Fruit fly (Drosophila melanogaster): Measurements from ENCODE around the gene CG18599.

The CG18599 gene

dm6 chr3R:18298900-18299321 lies 31.3 kb downstream of the CG18599 start, which contains the start of gene Dlc90F (continued):
- peak; percentile 61 for TF ChIP-seq Elba2 (GFP tag; optimal IDR thresholded peaks at IDR 0.05)
- TF ChIP-seq Dip2 (GFP tag; IDR thresholded peaks at IDR 0.05): no peak
- TF ChIP-seq CG8478 (optimal IDR thresholded peaks at IDR 0.05): no peak
- TF ChIP-seq salm (tag; optimal IDR thresholded peaks at IDR 0.05): peak; percentile 26
- TF ChIP-seq jigr1 (GFP tag; IDR thresholded peaks at IDR 0.05): peak; percentile 69; the same call in 1 of the 3 replicates
- no peak for TF ChIP-seq nerfin-1 (tag; optimal IDR thresholded peaks at IDR 0.05)
- peak; percentile 49 for TF ChIP-seq ATbp (GFP tag; optimal IDR thresholded peaks at IDR 0.05)
- TF ChIP-seq TFAM (GFP tag; optimal IDR thresholded peaks at IDR 0.05): peak; percentile 21
- peak; percentile 65; the same call in 2 of the 3 replicates for TF ChIP-seq ase (GFP tag; IDR thresholded peaks at IDR 0.05)
- TF ChIP-seq bcd (GFP tag; optimal IDR thresholded peaks at IDR 0.05): peak; percentile 75
- peak; percentile 76 for TF ChIP-seq CG2678 (tag; optimal IDR thresholded peaks at IDR 0.05)
- TF ChIP-seq Oli (tag; optimal IDR thresholded peaks at IDR 0.05): peak; percentile 73
- TF ChIP-seq CG16815 (GFP tag; optimal IDR thresholded peaks at IDR 0.05): peak; percentile 64
- peak; percentile 67 for TF ChIP-seq unc-4 (GFP tag; IDR thresholded peaks at IDR 0.05; ENCODE audit: partially characterized antibody)
- TF ChIP-seq danr (GFP tag; IDR thresholded peaks at IDR 0.05): peak; percentile 46; the same call in 1 of the 2 replicates
- TF ChIP-seq CG2120 (GFP tag; optimal IDR thresholded peaks at IDR 0.05): peak; percentile 87
- TF ChIP-seq Hand (GFP tag; optimal IDR thresholded peaks at IDR 0.05): no peak
- peak; percentile 81 for TF ChIP-seq CG17829 (tag; optimal IDR thresholded peaks at IDR 0.05)
- TF ChIP-seq CkIIα-i1 (GFP tag; IDR thresholded peaks at IDR 0.05): no peak
- TF ChIP-seq CG30431 (GFP tag; optimal IDR thresholded peaks at IDR 0.05): peak; percentile 61
- peak; percentile 92 for TF ChIP-seq slbo (GFP tag; IDR thresholded peaks at IDR 0.05)
- TF ChIP-seq Usf (GFP tag; optimal IDR thresholded peaks at IDR 0.05): peak; percentile 52
- TF ChIP-seq CG9797 (GFP tag; optimal IDR thresholded peaks at IDR 0.05): peak; percentile 90
- TF ChIP-seq Nf-YB (GFP tag; optimal IDR thresholded peaks at IDR 0.05): peak; percentile 59
- peak; percentile 68 for TF ChIP-seq PHDP (tag; optimal IDR thresholded peaks at IDR 0.05)
- peak; percentile 81 for TF ChIP-seq chn (GFP tag; optimal IDR thresholded peaks at IDR 0.05)
- TF ChIP-seq pita (GFP tag; optimal IDR thresholded peaks at IDR 0.05): no peak
- TF ChIP-seq gsb (GFP tag; IDR thresholded peaks at IDR 0.05): no peak
- TF ChIP-seq sug (tag; optimal IDR thresholded peaks at IDR 0.05): peak; percentile 76
- no peak for TF ChIP-seq gcm2 (GFP tag; optimal IDR thresholded peaks at IDR 0.05)
- TF ChIP-seq D (optimal IDR thresholded peaks at IDR 0.05): no peak
- peak; percentile 22 for TF ChIP-seq D (GFP tag; optimal IDR thresholded peaks at IDR 0.05)
- peak; percentile 21 for TF ChIP-seq en (GFP tag; optimal IDR thresholded peaks at IDR 0.05)
- TF ChIP-seq toy (GFP tag; IDR thresholded peaks at IDR 0.05): no peak
- TF ChIP-seq Dip3 (GFP tag; optimal IDR thresholded peaks at IDR 0.05): peak; percentile 80
- peak; percentile 84 for TF ChIP-seq CG30020 (tag; optimal IDR thresholded peaks at IDR 0.05)
- peak; percentile 29; the same call in 1 of the 2 replicates for TF ChIP-seq inv (GFP tag; IDR thresholded peaks at IDR 0.05; ENCODE audit: partially characterized antibody)
- no peak for TF ChIP-seq CG14965 (GFP tag; optimal IDR thresholded peaks at IDR 0.05; ENCODE audit: borderline replicate concordance)
- peak; percentile 55 for TF ChIP-seq CG13287 (GFP tag; IDR thresholded peaks at IDR 0.05; ENCODE audit: partially characterized antibody)
- TF ChIP-seq CG17385 (GFP tag; optimal IDR thresholded peaks at IDR 0.05): peak; percentile 32
- no peak for TF ChIP-seq ftz-f1 (GFP tag; optimal IDR thresholded peaks at IDR 0.05)
- TF ChIP-seq CG13123 (GFP tag; optimal IDR thresholded peaks at IDR 0.05): peak; percentile 67
- TF ChIP-seq chinmo (GFP tag; IDR thresholded peaks at IDR 0.05; ENCODE audit: partially characterized antibody): no peak
- no peak for TF ChIP-seq trh (GFP tag; optimal IDR thresholded peaks at IDR 0.05)
- TF ChIP-seq mld (GFP tag; IDR thresholded peaks at IDR 0.05; ENCODE audit: partially characterized antibody): no peak
- TF ChIP-seq chif (GFP tag; optimal IDR thresholded peaks at IDR 0.05): peak; percentile 66 to 83
- peak; percentile 88 for TF ChIP-seq CG13624 (GFP tag; optimal IDR thresholded peaks at IDR 0.05)
- peak; percentile 74 for TF ChIP-seq CG13775 (GFP tag; optimal IDR thresholded peaks at IDR 0.05)
- TF ChIP-seq CG3407 (GFP tag; optimal IDR thresholded peaks at IDR 0.05): peak; percentile 54
- 0 out of 2 replicates have a peak, but pooled peaks have one; percentile 28 for TF ChIP-seq CG11696 (GFP tag; IDR thresholded peaks at IDR 0.05)
- TF ChIP-seq pum (GFP tag; optimal IDR thresholded peaks at IDR 0.05): peak; percentile 77

Data from whole organism, embryonic.